Fruit fly (Drosophila melanogaster) whole organism: ENCODE measurements around the gene CG13064.

Source experiments
- EcR ChIP-seq, 2 experiments: fragments of >200 bp; optimal IDR thresholded peaks; 2 replicates each; lab custom pipeline; 2017; ENCODE audit warnings: missing biosample characterization in 2 of 2, missing genetic modification characterization in 2 of 2, missing genetic modification reagents in 2 of 2
- pan ChIP-seq: fragments of >200 bp; optimal IDR thresholded peaks from 2 replicates; lab custom pipeline; 2017
- psq ChIP-seq: fragments of >200 bp; optimal IDR thresholded peaks from 2 replicates; lab custom pipeline; 2017
- usp ChIP-seq: fragments of >200 bp; optimal IDR thresholded peaks from 2 replicates; lab custom pipeline; 2017; ENCODE audit warnings: missing biosample characterization, missing genetic modification characterization, mixed read lengths

- TF ChIP-seq usp (GFP tag; lab: Kevin White, UChicago) (no peak), pan (lab: Kevin White, UChicago) (no peak), psq (lab: Kevin White, UChicago) (no peak), EcR (GFP tag; optimal IDR thresholded peaks at IDR 0.05; lab: Kevin White, UChicago) (no peak)
Observed at dm6 chr3L:16268106-16268733, 12.0 kb upstream of the CG13064 start, which contains the start of gene CG4950.
